Fruit fly (Drosophila melanogaster): ENCODE measurements around the gene MKP-4.

The MKP-4 gene

dm6 chrX:19597684-19598363 is 25.1 kb upstream of the MKP-4 start, which contains the start of gene RpS10b (continued):
- TF ChIP-seq pum (GFP tag; optimal IDR thresholded peaks at IDR 0.05): peak; percentile 53
- peak; percentile 77 for TF ChIP-seq gsb-n (tag; optimal IDR thresholded peaks at IDR 0.05)
- peak; percentile 97 for TF ChIP-seq CG9727 (GFP tag; optimal IDR thresholded peaks at IDR 0.05)
- TF ChIP-seq Side (GFP tag; optimal IDR thresholded peaks at IDR 0.05): peak; percentile 78
- TF ChIP-seq CG7963 (GFP tag; IDR thresholded peaks at IDR 0.05; ENCODE audit: partially characterized antibody): peak; percentile 78
- TF ChIP-seq Trl (optimal IDR thresholded peaks at IDR 0.05): no peak
- peak; percentile 82 for TF ChIP-seq Trl (GFP tag; optimal IDR thresholded peaks at IDR 0.05)
- TF ChIP-seq lov (optimal IDR thresholded peaks at IDR 0.05): no peak
- TF ChIP-seq lov (GFP tag; IDR thresholded peaks at IDR 0.05): peak; percentile 89
- no peak for TF ChIP-seq yki (optimal IDR thresholded peaks at IDR 0.05)
- peak; percentile 90 for TF ChIP-seq CG13624 (GFP tag; optimal IDR thresholded peaks at IDR 0.05)
- TF ChIP-seq Atf6 (GFP tag; IDR thresholded peaks at IDR 0.05): peak; percentile 61; the same call in 1 of the 2 replicates
- TF ChIP-seq Oaz (GFP tag; IDR thresholded peaks at IDR 0.05): peak; percentile 57
- TF ChIP-seq Sry-β (GFP tag; optimal IDR thresholded peaks at IDR 0.05): peak; percentile 56
- peak; percentile 95 for TF ChIP-seq inv (GFP tag; IDR thresholded peaks at IDR 0.05; ENCODE audit: partially characterized antibody)
- TF ChIP-seq CG7372 (GFP tag; IDR thresholded peaks at IDR 0.05): peak; percentile 41
- peak; percentile 81 for TF ChIP-seq cato (GFP tag; optimal IDR thresholded peaks at IDR 0.05; ENCODE audit: borderline replicate concordance)
- TF ChIP-seq CG9215 (GFP tag; IDR thresholded peaks at IDR 0.05): peak; percentile 42
- TF ChIP-seq CG11695 (GFP tag; IDR thresholded peaks at IDR 0.05): peak; percentile 73
- TF ChIP-seq az2 (GFP tag; optimal IDR thresholded peaks at IDR 0.05): peak; percentile 67
- TF ChIP-seq CG10209 (GFP tag; optimal IDR thresholded peaks at IDR 0.05): peak; percentile 92
- peak; percentile 74 for TF ChIP-seq CG5953 (GFP tag; IDR thresholded peaks at IDR 0.05)
- no peak for TF ChIP-seq h (optimal IDR thresholded peaks at IDR 0.05)
- TF ChIP-seq CG4820 (GFP tag; optimal IDR thresholded peaks at IDR 0.05): peak; percentile 75
- peak; percentile 90 for TF ChIP-seq Hand (GFP tag; optimal IDR thresholded peaks at IDR 0.05)
- peak; percentile 82 for TF ChIP-seq gcm (GFP tag; optimal IDR thresholded peaks at IDR 0.05)
- TF ChIP-seq tgo (GFP tag; IDR thresholded peaks at IDR 0.05): peak; percentile 38; the same call in 2 of the 3 replicates
- no peak for TF ChIP-seq hth (optimal IDR thresholded peaks at IDR 0.05)
- peak; percentile 97 for TF ChIP-seq CG14860 (GFP tag; IDR thresholded peaks at IDR 0.05; ENCODE audit: partially characterized antibody)
- TF ChIP-seq GATAe (GFP tag; conservative IDR thresholded peaks at IDR 0.05): no peak
- peak; percentile 60 for TF ChIP-seq CG13424 (tag; optimal IDR thresholded peaks at IDR 0.05)
- peak; percentile 83 for TF ChIP-seq Myb (GFP tag; optimal IDR thresholded peaks at IDR 0.05)
- TF ChIP-seq CG11723 (GFP tag; optimal IDR thresholded peaks at IDR 0.05): peak; percentile 93
- TF ChIP-seq kay (GFP tag; optimal IDR thresholded peaks at IDR 0.05): peak; percentile 38
- TF ChIP-seq CG31365 (tag; optimal IDR thresholded peaks at IDR 0.05): peak; percentile 81
- peak; percentile 88 for TF ChIP-seq nerfin-1 (tag; optimal IDR thresholded peaks at IDR 0.05)
- TF ChIP-seq Ets65A (GFP tag): peak; percentile 98
- TF ChIP-seq schlank (tag; optimal IDR thresholded peaks at IDR 0.05): peak; percentile 91
- peak; percentile 47 for TF ChIP-seq luna (GFP tag; optimal IDR thresholded peaks at IDR 0.05)
- peak; percentile 92 for TF ChIP-seq CG15514 (GFP tag; optimal IDR thresholded peaks at IDR 0.05)
- TF ChIP-seq Aef1 (GFP tag; IDR thresholded peaks at IDR 0.05): no peak
- TF ChIP-seq C15 (GFP tag; IDR thresholded peaks at IDR 0.05): peak; percentile 25; the same call in 1 of the 3 replicates
- no peak; the same call in 1 of the 2 replicates for TF ChIP-seq rib (GFP tag; IDR thresholded peaks at IDR 0.05)
- TF ChIP-seq zfh1 (GFP tag; IDR thresholded peaks at IDR 0.05): peak; percentile 86
- peak; percentile 67 for TF ChIP-seq CG5245 (GFP tag; optimal IDR thresholded peaks at IDR 0.05)
- TF ChIP-seq so (GFP tag; IDR thresholded peaks at IDR 0.05): peak; percentile 85
- TF ChIP-seq NK7.1 (GFP tag; optimal IDR thresholded peaks at IDR 0.05): peak; percentile 94
- TF ChIP-seq Dll (GFP tag; IDR thresholded peaks at IDR 0.05; ENCODE audit: partially characterized antibody): peak; percentile 96
- peak; percentile 66 for TF ChIP-seq exex (tag; optimal IDR thresholded peaks at IDR 0.05)
- no peak for TF ChIP-seq pan (optimal IDR thresholded peaks at IDR 0.05)
- TF ChIP-seq pan (GFP tag; optimal IDR thresholded peaks at IDR 0.05 in 1 of 2, IDR thresholded peaks at IDR 0.05 in 1 of 2): peak in 1 of 2 experiments; percentile 87
- TF ChIP-seq tup (GFP tag; optimal IDR thresholded peaks at IDR 0.05): no peak

All from whole organism, embryonic.